Fruit fly (Drosophila melanogaster) whole organism, prepupa: ENCODE measurements around the gene GABA-B-R3.

Source experiments
- Blimp-1 ChIP-seq: fragments of 200-800 bp; sonication (Bioruptor generic); optimal IDR thresholded peaks from 3 replicates; lab custom pipeline; 2017; ENCODE audit warnings: missing biosample characterization, missing genetic modification characterization, mild to moderate bottlenecking, moderate library complexity, missing genetic modification reagents
- CG15336 ChIP-seq: fragments of 200-800 bp; sonication (Bioruptor generic); IDR thresholded peaks from 2 replicates; pipeline ENCODE4 v1.3.6; 2022; ENCODE audit warnings: missing biosample characterization, missing genetic modification characterization
- CG16779 ChIP-seq: fragments of 200-800 bp; sonication (Bioruptor generic); optimal IDR thresholded peaks from 3 replicates; lab custom pipeline; 2017; ENCODE audit warnings: missing biosample characterization, mild to moderate bottlenecking, missing genetic modification characterization
- CG3032 ChIP-seq: fragments of 200-800 bp; optimal IDR thresholded peaks from 2 replicates; lab custom pipeline; 2019; ENCODE audit warnings: missing biosample characterization, mild to moderate bottlenecking, missing genetic modification characterization, moderate library complexity
- CG32006 ChIP-seq: fragments of 200-800 bp; sonication (Bioruptor generic); optimal IDR thresholded peaks from 3 replicates; lab custom pipeline; 2017; ENCODE audit warnings: missing biosample characterization, mild to moderate bottlenecking, missing genetic modification characterization
- CG34406 ChIP-seq: fragments of 200-800 bp; sonication (Bioruptor generic); optimal IDR thresholded peaks from 3 replicates; lab custom pipeline; 2016; ENCODE audit warnings: missing biosample characterization, missing genetic modification characterization
- CG3919 ChIP-seq: fragments of 200-800 bp; sonication (Bioruptor generic); optimal IDR thresholded peaks from 3 replicates; lab custom pipeline; 2016; ENCODE audit warnings: missing biosample characterization, missing genetic modification characterization
- CG6854 ChIP-seq: fragments of 200-800 bp; sonication (Bioruptor generic); optimal IDR thresholded peaks from 2 replicates; lab custom pipeline; 2017; ENCODE audit warnings: missing biosample characterization, mild to moderate bottlenecking, missing genetic modification characterization
- CG7368 ChIP-seq: fragments of 200-800 bp; sonication (Bioruptor generic); optimal IDR thresholded peaks from 3 replicates; lab custom pipeline; 2016; ENCODE audit warnings: missing biosample characterization, missing genetic modification characterization
- CG8119 ChIP-seq: fragments of 200-800 bp; sonication (Bioruptor generic); IDR thresholded peaks from 3 replicates; pipeline ENCODE4 v1.3.6; 2022; ENCODE audit warnings: missing biosample characterization, missing genetic modification characterization
- CG8319 ChIP-seq: fragments of 200-800 bp; sonication (Bioruptor generic); optimal IDR thresholded peaks from 3 replicates; lab custom pipeline; 2016; ENCODE audit warnings: missing biosample characterization, missing genetic modification characterization
- CG8632 ChIP-seq: fragments of 200-800 bp; sonication (Bioruptor generic); optimal IDR thresholded peaks from 3 replicates; lab custom pipeline; 2016; ENCODE audit warnings: missing biosample characterization, missing genetic modification characterization
- Eip75B ChIP-seq: fragments of 200-800 bp; sonication (Bioruptor generic); optimal IDR thresholded peaks from 3 replicates; lab custom pipeline; 2016; ENCODE audit warnings: missing biosample characterization, missing genetic modification characterization
- Ets21C ChIP-seq: fragments of 200-800 bp; sonication (Bioruptor generic); optimal IDR thresholded peaks from 3 replicates; lab custom pipeline; 2016; ENCODE audit warnings: missing biosample characterization, missing genetic modification characterization
- Ets96B ChIP-seq: fragments of 200-800 bp; optimal IDR thresholded peaks from 2 replicates; lab custom pipeline; 2019; ENCODE audit warnings: missing biosample characterization, mild to moderate bottlenecking, missing genetic modification characterization, moderate library complexity
- Gug ChIP-seq: fragments of 200-800 bp; sonication (Bioruptor generic); IDR thresholded peaks from 2 replicates; pipeline ENCODE4 v1.3.6; 2022; ENCODE audit warnings: missing biosample characterization, missing genetic modification characterization
- Hr39 ChIP-seq: fragments of 200-800 bp; sonication (Bioruptor generic); optimal IDR thresholded peaks from 2 replicates; lab custom pipeline; 2016; ENCODE audit warnings: missing biosample characterization, missing genetic modification characterization
- Hr4 ChIP-seq: fragments of 200-800 bp; sonication (Bioruptor generic); optimal IDR thresholded peaks from 3 replicates; lab custom pipeline; 2016; ENCODE audit warnings: missing biosample characterization, missing genetic modification characterization
- Lpt ChIP-seq: fragments of 200-800 bp; sonication (Bioruptor generic); optimal IDR thresholded peaks from 3 replicates; lab custom pipeline; 2016; ENCODE audit warnings: missing biosample characterization, missing genetic modification characterization
- OdsH ChIP-seq: fragments of 200-800 bp; sonication (Bioruptor generic); optimal IDR thresholded peaks from 3 replicates; lab custom pipeline; 2016; ENCODE audit warnings: missing biosample characterization, missing genetic modification characterization
- Smox ChIP-seq: fragments of 200-800 bp; sonication (Bioruptor generic); optimal IDR thresholded peaks from 3 replicates; lab custom pipeline; 2016; ENCODE audit warnings: missing biosample characterization, missing genetic modification characterization
- Sox102F ChIP-seq: fragments of 200-800 bp; sonication (Bioruptor generic); optimal IDR thresholded peaks from 2 replicates; lab custom pipeline; 2016; ENCODE audit warnings: missing biosample characterization, mild to moderate bottlenecking, missing genetic modification characterization
- Sox14 ChIP-seq: fragments of 200-800 bp; sonication (Bioruptor generic); optimal IDR thresholded peaks from 3 replicates; lab custom pipeline; 2016; ENCODE audit warnings: missing biosample characterization, missing genetic modification characterization
- achi ChIP-seq: fragments of 200-800 bp; sonication (Bioruptor generic); optimal IDR thresholded peaks from 3 replicates; lab custom pipeline; 2016; ENCODE audit warnings: missing biosample characterization, missing genetic modification characterization
- acj6 ChIP-seq: fragments of 200-800 bp; sonication (Bioruptor generic); optimal IDR thresholded peaks from 3 replicates; lab custom pipeline; 2016; ENCODE audit warnings: missing biosample characterization, missing genetic modification characterization
- cyc ChIP-seq: fragments of 200-800 bp; sonication (Bioruptor generic); optimal IDR thresholded peaks from 3 replicates; lab custom pipeline; 2016; ENCODE audit warnings: missing biosample characterization, missing genetic modification characterization
- eg ChIP-seq: fragments of 200-800 bp; sonication (Bioruptor generic); IDR thresholded peaks from 3 replicates; pipeline ENCODE4 v1.3.6; 2022; ENCODE audit warnings: missing biosample characterization, missing genetic modification characterization
- fd59A ChIP-seq: fragments of 200-800 bp; sonication (Bioruptor generic); optimal IDR thresholded peaks from 2 replicates; lab custom pipeline; 2017; ENCODE audit warnings: missing biosample characterization, mild to moderate bottlenecking, missing genetic modification characterization, missing genetic modification reagents
- fkh ChIP-seq: fragments of 200-800 bp; sonication (Bioruptor generic); optimal IDR thresholded peaks from 3 replicates; lab custom pipeline; 2017; ENCODE audit warnings: missing biosample characterization, mild to moderate bottlenecking, missing genetic modification characterization, moderate library complexity
- lz ChIP-seq: fragments of 200-800 bp; sonication (Bioruptor generic); optimal IDR thresholded peaks from 3 replicates; lab custom pipeline; 2016; ENCODE audit warnings: missing biosample characterization, missing genetic modification characterization
- net ChIP-seq: fragments of 200-800 bp; sonication (Bioruptor generic); optimal IDR thresholded peaks from 3 replicates; lab custom pipeline; 2016; ENCODE audit warnings: missing biosample characterization, missing genetic modification characterization
- pdm3 ChIP-seq: fragments of 200-800 bp; sonication (Bioruptor generic); optimal IDR thresholded peaks from 3 replicates; lab custom pipeline; 2016; ENCODE audit warnings: missing biosample characterization, missing genetic modification characterization
- spab ChIP-seq: fragments of 200-800 bp; sonication (Bioruptor generic); optimal IDR thresholded peaks from 2 replicates; lab custom pipeline; 2017; ENCODE audit warnings: missing biosample characterization, mild to moderate bottlenecking, missing genetic modification characterization, missing genetic modification reagents
- svp ChIP-seq: fragments of 200-800 bp; sonication (Bioruptor generic); peaks from one replicate; lab custom pipeline; 2016; ENCODE audit warnings: missing biosample characterization, missing genetic modification characterization
- topi ChIP-seq: fragments of 200-800 bp; sonication (Bioruptor generic); optimal IDR thresholded peaks from 3 replicates; lab custom pipeline; 2016; ENCODE audit warnings: missing biosample characterization, missing genetic modification characterization
- vri ChIP-seq: fragments of 200-800 bp; sonication (Bioruptor generic); optimal IDR thresholded peaks from 3 replicates; lab custom pipeline; 2016; ENCODE audit warnings: missing biosample characterization, mild to moderate bottlenecking, missing genetic modification characterization

Gene GABA-B-R3

dm6 chr2L:780851-781250 is 31.1 kb downstream of the GABA-B-R3 start:
- no peak for TF ChIP-seq achi
- TF ChIP-seq Ets96B (tag; lab: Kevin White, UChicago), result no peak
- no peak for TF ChIP-seq lz (GFP tag; lab: Kevin White, UChicago)
- TF ChIP-seq Gug (GFP tag; lab: Robert Waterston, UW), result no peak
- TF ChIP-seq svp (GFP tag; lab: Kevin White, UChicago), result no peak
- TF ChIP-seq net (GFP tag; lab: Kevin White, UChicago), result no peak
- TF ChIP-seq OdsH, result no peak

DNA sequence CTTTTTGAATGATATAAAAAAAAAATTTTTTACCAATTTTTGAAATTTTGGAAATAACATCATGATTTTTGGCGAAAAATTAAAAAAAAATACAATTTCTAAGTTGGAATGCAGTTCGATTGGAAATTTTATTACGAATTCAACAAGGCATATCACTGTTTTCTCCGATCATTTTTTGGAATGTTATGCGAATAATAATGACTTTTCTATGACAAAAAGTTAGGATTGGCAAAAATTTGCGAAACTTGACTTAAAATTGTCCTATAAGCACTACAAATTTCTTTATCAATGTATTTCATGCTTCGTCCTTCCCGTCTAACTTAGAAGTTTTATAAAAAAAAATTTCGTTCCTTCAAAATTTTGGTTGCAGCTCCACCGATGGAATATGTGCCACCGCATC is 34.3 kb downstream of the GABA-B-R3 start, which contains the start of gene CG3544:
CG3544 (plus strand) TSS at position 301 of the 400 bp plus-strand sequence.
- no peak for TF ChIP-seq CG3032 (tag; lab: Kevin White, UChicago)
- TF ChIP-seq eg (GFP tag; lab: Robert Waterston, UW), result no peak
- TF ChIP-seq Lpt, result no peak
- no peak for TF ChIP-seq Sox14 (GFP tag; lab: Kevin White, UChicago)
- no peak for TF ChIP-seq acj6 (GFP tag; lab: Kevin White, UChicago)
- TF ChIP-seq CG16779 (tag; lab: Kevin White, UChicago), result no peak
- no peak for TF ChIP-seq topi (GFP tag; lab: Kevin White, UChicago)
- no peak for TF ChIP-seq CG32006 (GFP tag; lab: Kevin White, UChicago)
- no peak for TF ChIP-seq Ets96B (tag; lab: Kevin White, UChicago)
- TF ChIP-seq Hr4 (GFP tag; lab: Kevin White, UChicago), result no peak
- no peak for TF ChIP-seq spab (GFP tag; lab: Kevin White, UChicago)
- no peak for TF ChIP-seq CG34406
- TF ChIP-seq CG15336, result no peak
- no peak for TF ChIP-seq Eip75B (GFP tag; lab: Kevin White, UChicago)
- TF ChIP-seq Smox (GFP tag; lab: Kevin White, UChicago), result no peak
- TF ChIP-seq pdm3 (GFP tag; lab: Kevin White, UChicago), result no peak
- TF ChIP-seq CG8119 (GFP tag; lab: Robert Waterston, UW), result no peak
- no peak for TF ChIP-seq Ets21C (GFP tag; lab: Kevin White, UChicago)
- no peak for TF ChIP-seq net (GFP tag; lab: Kevin White, UChicago)
- no peak for TF ChIP-seq Sox102F (GFP tag; lab: Kevin White, UChicago)
- TF ChIP-seq, all 60 proteins: peak for 0

dm6 chr2L:789966-790365 is 40.2 kb downstream of the GABA-B-R3 start:
- TF ChIP-seq CG16779 (tag; lab: Kevin White, UChicago) (no peak), CG6854 (GFP tag; lab: Kevin White, UChicago) (no peak), CG3919 (GFP tag; lab: Kevin White, UChicago) (no peak), CG8119 (GFP tag; lab: Robert Waterston, UW) (no peak), Hr39 (GFP tag; lab: Kevin White, UChicago) (no peak), CG7368 (GFP tag; lab: Kevin White, UChicago) (no peak), CG8319 (GFP tag; lab: Kevin White, UChicago) (no peak), fd59A (GFP tag; lab: Kevin White, UChicago) (no peak), cyc (GFP tag; lab: Kevin White, UChicago) (no peak), fkh (peak; percentile 53), svp (GFP tag; lab: Kevin White, UChicago) (peak; percentile 39), Blimp-1 (GFP tag; lab: Kevin White, UChicago) (no peak)

dm6 chr2L:790698-791097 is 41.0 kb downstream of the GABA-B-R3 start, which contains the start of gene Pkg21D:
Gene Pkg21D, minus strand, starts transcription at chr2L:790798.
- TF ChIP-seq CG32006 (GFP tag; lab: Kevin White, UChicago), result no peak
- TF ChIP-seq fd59A (GFP tag; lab: Kevin White, UChicago), result no peak
- TF ChIP-seq CG8632 (GFP tag; lab: Kevin White, UChicago), result no peak
- no peak for TF ChIP-seq vri
- no peak for TF ChIP-seq CG6854 (GFP tag; lab: Kevin White, UChicago)
- TF ChIP-seq eg (GFP tag; lab: Robert Waterston, UW), result no peak
- TF ChIP-seq CG34406, result no peak
- TF ChIP-seq Ets96B (tag; lab: Kevin White, UChicago), result no peak
